Worm (Caenorhabditis elegans) whole organism, young adult: ENCODE results near the gene srh-133.
A peak's percentile ranks its signal among the peaks of the same experiment; 100 is the strongest.

Source experiments
- B0261.1 ChIP-seq: sonication (generic microtip); optimal IDR thresholded peaks from 2 replicates; lab custom pipeline; 2016; ENCODE audit warnings: mild to moderate bottlenecking, missing genetic modification characterization, moderate library complexity, missing compliant biosample characterization
- C06A6.2 ChIP-seq: fragments of 200-800 bp; sonication (Bioruptor generic); conservative IDR thresholded peaks from 2 replicates; pipeline ENCODE4 v1.3.6; 2022; ENCODE audit warnings: missing genetic modification characterization, missing compliant biosample characterization
- D2030.7 ChIP-seq: fragments of 200-800 bp; sonication (Bioruptor generic); IDR thresholded peaks from 2 replicates; pipeline ENCODE4 v1.3.6; 2022; ENCODE audit warnings: missing genetic modification reagents, missing genetic modification characterization, missing compliant biosample characterization
- F37B4.10 ChIP-seq: fragments of 200-800 bp; sonication (Bioruptor generic); IDR thresholded peaks from 2 replicates; pipeline ENCODE4 v1.3.6; 2022; ENCODE audit warnings: missing genetic modification characterization, missing compliant biosample characterization
- F52B5.7 ChIP-seq: sonication (generic microtip); optimal IDR thresholded peaks from 2 replicates; lab custom pipeline; 2016; ENCODE audit warnings: mild to moderate bottlenecking, missing genetic modification characterization, missing compliant biosample characterization
- Y79H2A.3 ChIP-seq: fragments of 200-800 bp; sonication (Bioruptor generic); conservative IDR thresholded peaks from 2 replicates; pipeline ENCODE4 v1.3.6; 2022; ENCODE audit warnings: missing genetic modification reagents, missing genetic modification characterization, missing compliant biosample characterization
- Y95B8A.8 ChIP-seq: fragments of 200-800 bp; sonication (Bioruptor generic); IDR thresholded peaks from 2 replicates; pipeline ENCODE4 v1.3.6; 2022; ENCODE audit warnings: missing genetic modification reagents, missing genetic modification characterization, missing compliant biosample characterization
- ZK185.1 ChIP-seq: sonication (generic microtip); optimal IDR thresholded peaks from 2 replicates; lab custom pipeline; 2016; ENCODE audit warnings: mild to moderate bottlenecking, missing genetic modification characterization, missing compliant biosample characterization; ENCODE audit not compliant: poor library complexity, severe bottlenecking
- akir-1 ChIP-seq: fragments of 200-800 bp; sonication (Bioruptor generic); optimal IDR thresholded peaks from 2 replicates; lab custom pipeline; 2018; ENCODE audit warnings: mild to moderate bottlenecking, missing genetic modification characterization, moderate library complexity, missing compliant biosample characterization
- attf-3 ChIP-seq: fragments of 200-800 bp; sonication (Bioruptor generic); conservative IDR thresholded peaks from 2 replicates; pipeline ENCODE4 v1.3.6; 2022; ENCODE audit warnings: missing genetic modification reagents, missing genetic modification characterization, missing compliant biosample characterization
- attf-5 ChIP-seq: fragments of 200-800 bp; sonication (Bioruptor generic); optimal IDR thresholded peaks from 2 replicates; lab custom pipeline; 2018; ENCODE audit warnings: mild to moderate bottlenecking, missing genetic modification characterization, missing compliant biosample characterization
- cebp-1 ChIP-seq, 2 experiments: fragments of 200-800 bp in 1 of 2; sonication (Bioruptor generic) in 1 of 2; sonication (generic microtip) in 1 of 2; IDR thresholded peaks in 1 of 2; optimal IDR thresholded peaks in 1 of 2; 2 replicates each; pipeline versions ENCODE4 v1.3.6 to Lab custom; 2017 to 2022; ENCODE audit warnings: missing compliant biosample characterization in 2 of 2, missing genetic modification characterization in 2 of 2, mild to moderate bottlenecking in 1 of 2, missing genetic modification reagents in 1 of 2, moderate library complexity in 1 of 2
- ceh-100 ChIP-seq: fragments of 200-800 bp; sonication (Bioruptor generic); IDR thresholded peaks from 2 replicates; pipeline ENCODE4 v1.3.6; 2022; ENCODE audit warnings: missing genetic modification reagents, missing genetic modification characterization, missing compliant biosample characterization
- egl-18 ChIP-seq: fragments of 200-800 bp; sonication (Bioruptor generic); IDR thresholded peaks from 2 replicates; pipeline ENCODE4 v1.3.6; 2022; ENCODE audit warnings: missing genetic modification reagents, missing genetic modification characterization, missing compliant biosample characterization
- ets-4 ChIP-seq: fragments of 200-800 bp; sonication (Bioruptor generic); optimal IDR thresholded peaks from 2 replicates; lab custom pipeline; 2018; ENCODE audit warnings: mild to moderate bottlenecking, missing genetic modification characterization, missing compliant biosample characterization
- hmg-20 ChIP-seq: fragments of 200-800 bp; sonication (Bioruptor generic); IDR thresholded peaks from 2 replicates; pipeline ENCODE4 v1.3.6; 2022; ENCODE audit warnings: missing genetic modification reagents, missing genetic modification characterization, missing compliant biosample characterization
- lin-26 ChIP-seq: fragments of 200-800 bp; sonication (Bioruptor generic); IDR thresholded peaks from 2 replicates; pipeline ENCODE4 v1.3.6; 2022; ENCODE audit warnings: missing genetic modification reagents, missing genetic modification characterization, missing compliant biosample characterization
- lin-35 ChIP-seq, 3 experiments: fragments of 150-350 bp in 2 of 3; sonication (generic microtip) in 1 of 3; optimal IDR thresholded peaks; 2 replicates each; lab custom pipeline; 2014 to 2018; ENCODE audit warnings: missing biosample characterization in 3 of 3, missing genetic modification characterization in 3 of 3, missing genetic modification reagents in 3 of 3
- lin-40 ChIP-seq: sonication (generic microtip); optimal IDR thresholded peaks from 2 replicates; lab custom pipeline; 2016; ENCODE audit warnings: missing genetic modification characterization, mild to moderate bottlenecking, missing compliant biosample characterization, missing genotype, missing genetic modification reagents
- lsl-1 ChIP-seq: fragments of 200-800 bp; sonication (Bioruptor generic); optimal IDR thresholded peaks from 2 replicates; lab custom pipeline; 2018; ENCODE audit warnings: mild to moderate bottlenecking, missing genetic modification characterization, moderate library complexity, missing compliant biosample characterization
- madf-10 ChIP-seq: sonication (generic microtip); optimal IDR thresholded peaks from 2 replicates; lab custom pipeline; 2016; ENCODE audit warnings: mild to moderate bottlenecking, missing genetic modification characterization, missing compliant biosample characterization
- madf-3 ChIP-seq: fragments of 200-800 bp; sonication (Bioruptor generic); IDR thresholded peaks from 2 replicates; pipeline ENCODE4 v1.3.6; 2022; ENCODE audit warnings: missing genetic modification reagents, missing genetic modification characterization, missing compliant biosample characterization
- madf-6 ChIP-seq: fragments of 200-800 bp; sonication (Bioruptor generic); IDR thresholded peaks from 2 replicates; pipeline ENCODE4 v1.3.6; 2022; ENCODE audit warnings: missing genetic modification reagents, missing genetic modification characterization, missing compliant biosample characterization
- mcd-1 ChIP-seq: fragments of 200-800 bp; sonication (Bioruptor generic); IDR thresholded peaks from 2 replicates; pipeline ENCODE4 v1.3.6; 2022; ENCODE audit warnings: missing genetic modification reagents, missing genetic modification characterization, missing compliant biosample characterization
- nhr-80 ChIP-seq: sonication (generic microtip); optimal IDR thresholded peaks from 2 replicates; lab custom pipeline; 2016; ENCODE audit warnings: missing genetic modification characterization, missing compliant biosample characterization
- rpc-1 ChIP-seq, 2 experiments: fragments of 150-350 bp in 1 of 2; sonication (generic microtip) in 1 of 2; optimal IDR thresholded peaks; 2 replicates each; lab custom pipeline; 2014 to 2018; ENCODE audit warnings: missing biosample characterization in 1 of 2, missing genetic modification characterization in 1 of 2, missing genetic modification reagents in 1 of 2, missing genotype in 1 of 2
- snpc-4 ChIP-seq, 5 experiments: fragments of 150-350 bp in 1 of 5; sonication (generic microtip) in 4 of 5; optimal IDR thresholded peaks; 2 replicates each; lab custom pipeline; 2014 to 2018; ENCODE audit warnings: missing genetic modification characterization in 5 of 5, missing biosample characterization in 3 of 5, antibody characterized with exemption in 2 of 5, mild to moderate bottlenecking in 2 of 5, missing compliant biosample characterization in 2 of 5, missing genotype in 2 of 5, moderate library complexity in 2 of 5, missing genetic modification reagents in 1 of 5
- tbp1 ChIP-seq: fragments of 200-800 bp; sonication (Bioruptor generic); optimal IDR thresholded peaks from 2 replicates; lab custom pipeline; 2018; ENCODE audit warnings: mild to moderate bottlenecking, missing genetic modification characterization, missing compliant biosample characterization
- ztf-22 ChIP-seq: fragments of 200-800 bp; sonication (Bioruptor generic); optimal IDR thresholded peaks from 2 replicates; lab custom pipeline; 2018; ENCODE audit warnings: mild to moderate bottlenecking, missing genetic modification characterization, moderate library complexity, missing compliant biosample characterization
- ztf-26 ChIP-seq: sonication (generic microtip); optimal IDR thresholded peaks from 2 replicates; lab custom pipeline; 2017; ENCODE audit warnings: missing genetic modification characterization, missing compliant biosample characterization
- ztf-3 ChIP-seq: fragments of 200-800 bp; sonication (Bioruptor generic); optimal IDR thresholded peaks from 2 replicates; lab custom pipeline; 2018; ENCODE audit warnings: mild to moderate bottlenecking, missing genetic modification characterization, missing compliant biosample characterization

srh-133 gene

DNA sequence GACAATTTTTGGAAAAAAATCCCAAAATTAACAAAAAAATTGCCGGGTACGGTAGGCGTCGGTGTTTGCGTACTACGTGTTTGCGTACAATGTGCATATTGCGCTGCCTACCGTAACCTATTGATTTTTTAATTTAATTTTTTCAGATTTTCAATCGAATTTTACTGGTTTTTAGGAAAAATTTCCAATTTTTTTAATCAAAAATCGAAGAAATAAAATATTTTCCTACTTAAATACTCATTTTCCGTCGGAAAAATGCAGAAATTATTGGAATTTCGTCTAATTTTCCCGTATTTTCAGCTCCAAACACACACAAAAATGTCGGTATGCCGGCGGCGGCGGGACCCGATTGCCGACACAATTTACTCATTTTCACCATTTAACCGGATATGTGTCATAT, 28.1 kb downstream of the srh-133 start, which contains the start of gene Y59A8B.21:
Gene Y59A8B.21, plus strand, starts transcription at position 301 of the 400 bp plus-strand sequence.
- TF ChIP-seq lsl-1 (GFP tag; lab: Kevin White, UChicago) (peak; percentile 87), F37B4.10 (GFP tag; lab: Robert Waterston, UW) (no peak), Y79H2A.3 (GFP tag; lab: Robert Waterston, UW) (no peak), D2030.7 (0 out of 2 replicates have a peak, but pooled peaks have one; percentile 9)
- TF ChIP-seq, all 124 proteins: peak for 2

ce11 chrV:17982935-17983334, 31.1 kb downstream of the srh-133 start:
- TF ChIP-seq D2030.7 = peak; percentile 50; the same call in 1 of the 2 replicates
- no peak for TF ChIP-seq lin-35 (GFP tag; optimal IDR thresholded peaks at IDR 0.05; lab: Kevin White, UChicago)
- peak; percentile 87 for TF ChIP-seq lsl-1 (GFP tag; lab: Kevin White, UChicago)

ce11 chrV:17981732-17982131, 32.3 kb downstream of the srh-133 start:
- no peak for TF ChIP-seq Y95B8A.8 (GFP tag; lab: Robert Waterston, UW)
- TF ChIP-seq ZK185.1 (tag; lab: Kevin White, UChicago) = no peak
- no peak for TF ChIP-seq C06A6.2 (GFP tag; lab: Robert Waterston, UW)
- no peak for TF ChIP-seq akir-1 (GFP tag; lab: Kevin White, UChicago)
- TF ChIP-seq tbp1 (GFP tag; lab: Kevin White, UChicago) = peak; percentile 3
- no peak for TF ChIP-seq madf-3 (GFP tag; lab: Robert Waterston, UW)
- TF ChIP-seq D2030.7 = peak; percentile 44; the same call in 1 of the 2 replicates
- no peak for TF ChIP-seq ztf-26 (tag; lab: Kevin White, UChicago)
- TF ChIP-seq lin-26 (GFP tag; lab: Robert Waterston, UW) = no peak
- TF ChIP-seq cebp-1 (GFP tag; IDR thresholded peaks at IDR 0.05; lab: Robert Waterston, UW) = no peak
- no peak for TF ChIP-seq cebp-1 (tag; optimal IDR thresholded peaks at IDR 0.05; lab: Kevin White, UChicago)
- TF ChIP-seq mcd-1 (GFP tag; lab: Robert Waterston, UW) = peak; percentile 57
- no peak for TF ChIP-seq rpc-1 (optimal IDR thresholded peaks at IDR 0.05; lab: Kevin White, UChicago)
- TF ChIP-seq rpc-1 (tag; optimal IDR thresholded peaks at IDR 0.05; lab: Kevin White, UChicago) = no peak
- no peak for TF ChIP-seq B0261.1 (tag; lab: Kevin White, UChicago)
- peak; percentile 32 for TF ChIP-seq attf-5 (GFP tag; lab: Kevin White, UChicago)
- no peak for TF ChIP-seq hmg-20
- no peak for TF ChIP-seq ceh-100 (GFP tag; lab: Robert Waterston, UW)
- no peak for TF ChIP-seq snpc-4 (GFP tag; optimal IDR thresholded peaks at IDR 0.05; lab: Kevin White, UChicago)
- TF ChIP-seq snpc-4 (tag; optimal IDR thresholded peaks at IDR 0.05; lab: Kevin White, UChicago) = peak in 1 of 4 experiments; percentile 30
- no peak for TF ChIP-seq lin-40 (tag; lab: Kevin White, UChicago)
- TF ChIP-seq lsl-1 (GFP tag; lab: Kevin White, UChicago) = peak; percentile 78
- TF ChIP-seq, all 124 proteins: peak for 6

ce11 chrV:17979789-17980188, 34.2 kb downstream of the srh-133 start, which contains the start of gene snx-6:
TSS of gene snx-6 (minus strand) at chrV:17980082.
- no peak for TF ChIP-seq madf-6 (GFP tag; lab: Robert Waterston, UW)
- TF ChIP-seq, all 124 proteins: peak for 0

ce11 chrV:17978207-17978606, 35.8 kb downstream of the srh-133 start:
- TF ChIP-seq nhr-80 (tag; lab: Kevin White, UChicago) = peak; percentile 44
- no peak for TF ChIP-seq attf-3 (GFP tag; lab: Robert Waterston, UW)
- TF ChIP-seq snpc-4 (GFP tag; optimal IDR thresholded peaks at IDR 0.05; lab: Kevin White, UChicago) = no peak
- peak in 1 of 4 experiments; percentile 4 for TF ChIP-seq snpc-4 (tag; optimal IDR thresholded peaks at IDR 0.05; lab: Kevin White, UChicago)
- peak; percentile 8 for TF ChIP-seq ets-4 (GFP tag; lab: Kevin White, UChicago)

DNA sequence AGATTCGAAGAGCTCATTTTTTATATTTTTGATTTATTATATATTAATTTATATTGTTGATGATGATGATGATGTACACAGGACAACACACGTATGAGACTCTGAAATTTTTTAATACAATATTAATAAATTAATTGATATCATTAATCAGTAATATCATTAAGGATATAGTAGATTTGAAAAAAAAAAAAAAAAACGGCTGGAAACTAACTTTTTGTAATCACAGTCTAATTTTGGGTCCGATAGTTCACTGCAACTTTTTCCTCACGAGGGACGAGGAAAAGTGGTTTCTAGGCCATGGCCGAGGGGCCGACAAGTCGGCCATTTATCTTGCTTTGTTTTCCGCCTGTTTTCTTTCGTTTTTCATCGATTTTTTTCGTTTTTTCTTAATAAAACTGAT, 47.3 kb downstream of the srh-133 start, which contains the start of gene gck-3:
Gene gck-3, minus strand, starts transcription at position 101 of the 400 bp plus-strand sequence.
- TF ChIP-seq F52B5.7 (tag; lab: Kevin White, UChicago) (no peak), madf-10 (tag; lab: Kevin White, UChicago) (no peak), ztf-3 (GFP tag; lab: Kevin White, UChicago) (no peak), ztf-22 (no peak), egl-18 (GFP tag; lab: Robert Waterston, UW) (no peak)
